Fruit fly (Drosophila melanogaster) whole organism, embryonic: Measurements from ENCODE around the gene Oseg1.

Experiments used
- Atf6 ChIP-seq: fragments of 200-800 bp; sonication (Bioruptor generic); IDR thresholded peaks from 2 replicates; pipeline ENCODE4 v1.3.6; 2022; ENCODE audit warnings: missing biosample characterization, missing genetic modification characterization
- CG11696 ChIP-seq: fragments of 200-800 bp; sonication (Bioruptor generic); IDR thresholded peaks from 2 replicates; pipeline ENCODE4 v1.3.6; 2022; ENCODE audit warnings: missing biosample characterization, missing genetic modification characterization
- CG12391 ChIP-seq: fragments of 200-800 bp; sonication (Bioruptor generic); optimal IDR thresholded peaks from 3 replicates; lab custom pipeline; 2018; ENCODE audit warnings: missing biosample characterization, mild to moderate bottlenecking, missing genetic modification characterization, moderate library complexity
- CG12744 ChIP-seq: fragments of 200-800 bp; sonication (Bioruptor generic); optimal IDR thresholded peaks from 2 replicates; lab custom pipeline; 2016; ENCODE audit warnings: missing biosample characterization, missing genetic modification characterization
- CG14014 ChIP-seq: fragments of 200-800 bp; sonication (Bioruptor generic); IDR thresholded peaks from 2 replicates; pipeline ENCODE4 v1.3.6; 2022; ENCODE audit warnings: missing biosample characterization, missing genetic modification characterization
- CG15601 ChIP-seq: fragments of 200-800 bp; sonication (Bioruptor generic); optimal IDR thresholded peaks from 3 replicates; lab custom pipeline; 2019; ENCODE audit warnings: missing biosample characterization, mild to moderate bottlenecking, missing genetic modification characterization, moderate library complexity
- CG17359 ChIP-seq: fragments of 200-800 bp; sonication (Bioruptor generic); optimal IDR thresholded peaks from 3 replicates; lab custom pipeline; 2018; ENCODE audit warnings: missing biosample characterization, mild to moderate bottlenecking, missing genetic modification characterization, moderate library complexity
- CG17361 ChIP-seq: fragments of 200-800 bp; sonication (Bioruptor generic); IDR thresholded peaks from 3 replicates; pipeline ENCODE4 v1.3.6; 2022; ENCODE audit warnings: missing biosample characterization, missing genetic modification characterization
- CG18011 ChIP-seq: fragments of 200-800 bp; sonication (Bioruptor generic); optimal IDR thresholded peaks from 2 replicates; lab custom pipeline; 2017; ENCODE audit warnings: missing biosample characterization, missing genetic modification characterization, mild to moderate bottlenecking, moderate library complexity, missing genotype
- CG32767 ChIP-seq: fragments of 200-800 bp; sonication (Bioruptor generic); IDR thresholded peaks from 2 replicates; pipeline ENCODE4 v1.3.6; 2022; ENCODE audit warnings: missing biosample characterization, missing genetic modification characterization
- CG32772 ChIP-seq: fragments of 200-800 bp; sonication (Bioruptor generic); IDR thresholded peaks from 2 replicates; pipeline ENCODE4 v1.3.6; 2022; ENCODE audit warnings: missing biosample characterization, missing genetic modification characterization
- CG34376 ChIP-seq: fragments of 200-800 bp; sonication (Bioruptor generic); optimal IDR thresholded peaks from 2 replicates; lab custom pipeline; 2018; ENCODE audit warnings: missing biosample characterization, mild to moderate bottlenecking, missing genetic modification characterization
- CG3838 ChIP-seq: fragments of 200-800 bp; sonication (Bioruptor generic); optimal IDR thresholded peaks from 3 replicates; lab custom pipeline; 2016; ENCODE audit warnings: missing biosample characterization, missing genetic modification characterization
- CG3995 ChIP-seq: fragments of 200-800 bp; sonication (Bioruptor generic); optimal IDR thresholded peaks from 3 replicates; lab custom pipeline; 2016; ENCODE audit warnings: missing biosample characterization, missing genetic modification characterization
- CG4282 ChIP-seq: fragments of 200-800 bp; sonication (Bioruptor generic); optimal IDR thresholded peaks from 2 replicates; lab custom pipeline; 2016; ENCODE audit warnings: missing biosample characterization, missing genetic modification characterization
- CG6683 ChIP-seq: fragments of 200-800 bp; sonication (Bioruptor generic); optimal IDR thresholded peaks from 2 replicates; lab custom pipeline; 2017; ENCODE audit warnings: missing biosample characterization, mild to moderate bottlenecking, missing genetic modification characterization, missing genetic modification reagents
- CG7372 ChIP-seq: fragments of 200-800 bp; sonication (Bioruptor generic); IDR thresholded peaks from 2 replicates; pipeline ENCODE4 v1.3.6; 2022; ENCODE audit warnings: missing biosample characterization, missing genetic modification characterization
- CG7839 ChIP-seq: fragments of 200-800 bp; sonication (Bioruptor generic); optimal IDR thresholded peaks from 3 replicates; lab custom pipeline; 2018; ENCODE audit warnings: missing biosample characterization, mild to moderate bottlenecking, missing genetic modification characterization, moderate library complexity
- CG7928 ChIP-seq: fragments of 200-800 bp; sonication (Bioruptor generic); optimal IDR thresholded peaks from 2 replicates; lab custom pipeline; 2017; ENCODE audit warnings: missing biosample characterization, mild to moderate bottlenecking, missing genetic modification characterization
- CG7987 ChIP-seq: fragments of 200-800 bp; sonication (Bioruptor generic); optimal IDR thresholded peaks from 2 replicates; lab custom pipeline; 2018; ENCODE audit warnings: missing biosample characterization, mild to moderate bottlenecking, missing genetic modification characterization, moderate library complexity
- CG9609 ChIP-seq: fragments of 200-800 bp; sonication (Bioruptor generic); optimal IDR thresholded peaks from 3 replicates; lab custom pipeline; 2016; ENCODE audit warnings: missing biosample characterization, missing genetic modification characterization
- CG9876 ChIP-seq: fragments of 200-800 bp; sonication (Bioruptor generic); optimal IDR thresholded peaks from 2 replicates; lab custom pipeline; 2016; ENCODE audit warnings: missing biosample characterization, missing genetic modification characterization
- Elba2 ChIP-seq: fragments of 200-800 bp; sonication (Bioruptor generic); optimal IDR thresholded peaks from 3 replicates; lab custom pipeline; 2016; ENCODE audit warnings: missing biosample characterization, missing genetic modification characterization
- Hr51 ChIP-seq, 2 experiments: fragments of 200-800 bp; sonication (Bioruptor generic); optimal IDR thresholded peaks; 2 replicates in 1 of 2; 3 replicates in 1 of 2; lab custom pipeline; 2016 to 2018; ENCODE audit warnings: missing biosample characterization in 2 of 2, missing genetic modification characterization in 2 of 2, mild to moderate bottlenecking in 1 of 2, moderate library complexity in 1 of 2
- Hsf ChIP-seq: fragments of 200-800 bp; sonication (Bioruptor generic); optimal IDR thresholded peaks from 3 replicates; lab custom pipeline; 2016; ENCODE audit warnings: missing biosample characterization, missing genetic modification characterization
- NC2α ChIP-seq: fragments of 200-800 bp; sonication (Bioruptor generic); optimal IDR thresholded peaks from 2 replicates; lab custom pipeline; 2016; ENCODE audit warnings: missing biosample characterization, missing genetic modification characterization
- Ptx1 ChIP-seq: fragments of 200-800 bp; sonication (Bioruptor generic); IDR thresholded peaks from 2 replicates; pipeline ENCODE4 v1.3.6; 2022; ENCODE audit warnings: missing biosample characterization, missing genetic modification characterization
- Sry-β ChIP-seq: fragments of 200-800 bp; sonication (Bioruptor generic); optimal IDR thresholded peaks from 2 replicates; lab custom pipeline; 2018; ENCODE audit warnings: missing biosample characterization, mild to moderate bottlenecking, missing genetic modification characterization, moderate library complexity
- Usf ChIP-seq: fragments of 200-800 bp; sonication (Bioruptor generic); optimal IDR thresholded peaks from 2 replicates; lab custom pipeline; 2017; ENCODE audit warnings: missing genotype, missing biosample characterization, missing genetic modification characterization
- Vsx1 ChIP-seq: fragments of 200-800 bp; sonication (Bioruptor generic); optimal IDR thresholded peaks from 2 replicates; lab custom pipeline; 2017; ENCODE audit warnings: missing biosample characterization, mild to moderate bottlenecking, missing genetic modification characterization, missing genetic modification reagents
- chif ChIP-seq, 2 experiments: fragments of 200-800 bp; sonication (Bioruptor generic); optimal IDR thresholded peaks; 3 replicates each; lab custom pipeline; 2016; ENCODE audit warnings: missing biosample characterization in 2 of 2, missing genetic modification characterization in 2 of 2
- cwo ChIP-seq: fragments of 200-800 bp; sonication (Bioruptor generic); optimal IDR thresholded peaks from 3 replicates; lab custom pipeline; 2017; ENCODE audit warnings: missing biosample characterization, missing genetic modification characterization, mild to moderate bottlenecking, moderate library complexity, missing genetic modification reagents
- danr ChIP-seq: fragments of 200-800 bp; sonication (Bioruptor generic); IDR thresholded peaks from 2 replicates; pipeline ENCODE4 v1.3.6; 2022; ENCODE audit warnings: missing biosample characterization, missing genetic modification characterization
- emc ChIP-seq: fragments of 200-800 bp; sonication (Bioruptor generic); optimal IDR thresholded peaks from 2 replicates; lab custom pipeline; 2016; ENCODE audit warnings: missing biosample characterization, missing genetic modification characterization
- inv ChIP-seq: fragments of 200-800 bp; sonication (Bioruptor generic); IDR thresholded peaks from 2 replicates; pipeline ENCODE4 v1.3.6; 2022; ENCODE audit warnings: missing biosample characterization, missing genetic modification characterization; ENCODE audit not compliant: partially characterized antibody
- kni ChIP-seq: fragments of 200-800 bp; sonication (Bioruptor generic); optimal IDR thresholded peaks from 3 replicates; lab custom pipeline; 2017; ENCODE audit warnings: mild to moderate bottlenecking, missing biosample characterization, missing genetic modification reagents, missing genetic modification characterization
- nerfin-2 ChIP-seq: fragments of 200-800 bp; sonication (Bioruptor generic); IDR thresholded peaks from 2 replicates; pipeline ENCODE4 v1.3.6; 2022; ENCODE audit warnings: missing biosample characterization, missing genetic modification characterization; ENCODE audit not compliant: partially characterized antibody
- onecut ChIP-seq: fragments of 200-800 bp; sonication (Bioruptor generic); IDR thresholded peaks from 2 replicates; pipeline ENCODE4 v1.3.6; 2022; ENCODE audit warnings: missing biosample characterization, missing genetic modification characterization
- pho ChIP-seq: fragments of 200-800 bp; sonication (Bioruptor generic); optimal IDR thresholded peaks from 2 replicates; lab custom pipeline; 2016; ENCODE audit warnings: missing biosample characterization, missing genetic modification characterization
- ranshi ChIP-seq: fragments of 200-800 bp; sonication (Bioruptor generic); IDR thresholded peaks from 2 replicates; pipeline ENCODE4 v1.3.6; 2022; ENCODE audit warnings: missing biosample characterization, missing genetic modification characterization
- sens ChIP-seq: fragments of 200-800 bp; sonication (Bioruptor generic); peaks from one replicate; lab custom pipeline; 2016; ENCODE audit warnings: missing biosample characterization, missing genetic modification characterization
- sens-2 ChIP-seq: fragments of 200-800 bp; sonication (Bioruptor generic); IDR thresholded peaks from 2 replicates; pipeline ENCODE4 v1.3.6; 2022; ENCODE audit warnings: missing biosample characterization, missing genetic modification characterization
- tap ChIP-seq: fragments of 200-800 bp; optimal IDR thresholded peaks from 3 replicates; lab custom pipeline; 2019; ENCODE audit warnings: missing biosample characterization, mild to moderate bottlenecking, missing genetic modification characterization, moderate library complexity
- tll ChIP-seq, 2 experiments: fragments of 200-800 bp in 1 of 2; fragments of >200 bp in 1 of 2; sonication (Bioruptor generic) in 1 of 2; optimal IDR thresholded peaks; 2 replicates each; lab custom pipeline; 2017 to 2019; ENCODE audit warnings: missing biosample characterization in 2 of 2, missing genetic modification characterization in 2 of 2, mild to moderate bottlenecking in 1 of 2, moderate library complexity in 1 of 2
- unc-4 ChIP-seq: fragments of 200-800 bp; sonication (Bioruptor generic); IDR thresholded peaks from 2 replicates; pipeline ENCODE4 v1.3.6; 2022; ENCODE audit warnings: missing biosample characterization, missing genetic modification characterization; ENCODE audit not compliant: partially characterized antibody
- vvl ChIP-seq: fragments of 200-800 bp; sonication (Bioruptor generic); IDR thresholded peaks from 2 replicates; pipeline ENCODE4 v1.3.6; 2022; ENCODE audit warnings: missing biosample characterization, missing genetic modification characterization

Gene Oseg1

dm6 chr3L:8441745-8442575, 29.3 kb upstream of the Oseg1 start, which contains the start of gene Unr (continued):
- TF ChIP-seq danr (GFP tag; lab: Robert Waterston, UW): no peak
- peak; percentile 84 for TF ChIP-seq Hsf
- TF ChIP-seq CG12391 (tag; lab: Kevin White, UChicago): peak; percentile 79
- TF ChIP-seq inv (GFP tag; lab: Robert Waterston, UW): no peak
- peak; percentile 49 for TF ChIP-seq CG3995
- no peak for TF ChIP-seq CG32767 (GFP tag; lab: Robert Waterston, UW)
- TF ChIP-seq tll (GFP tag; optimal IDR thresholded peaks at IDR 0.05; lab: Kevin White, UChicago): no peak

- peak; percentile 30 for TF ChIP-seq CG12744 (GFP tag; lab: Kevin White, UChicago)
- TF ChIP-seq CG9609: peak; percentile 19
- no peak for TF ChIP-seq onecut (GFP tag; lab: Robert Waterston, UW)
- no peak for TF ChIP-seq CG7372
- no peak for TF ChIP-seq Sry-β (GFP tag; lab: Kevin White, UChicago)
- peak; percentile 22 for TF ChIP-seq emc
- no peak for TF ChIP-seq CG11696 (GFP tag; lab: Robert Waterston, UW)
- no peak for TF ChIP-seq CG18011 (GFP tag; lab: Kevin White, UChicago)
- no peak for TF ChIP-seq CG6683 (GFP tag; lab: Kevin White, UChicago)
- no peak for TF ChIP-seq NC2α (GFP tag; lab: Kevin White, UChicago)
- TF ChIP-seq nerfin-2 (GFP tag; lab: Robert Waterston, UW): no peak
- no peak for TF ChIP-seq sens-2
- no peak; the same call in 1 of the 2 replicates for TF ChIP-seq CG32767 (GFP tag; lab: Robert Waterston, UW)
- TF ChIP-seq pho (GFP tag; lab: Kevin White, UChicago): peak; percentile 16
- no peak for TF ChIP-seq Usf
- no peak for TF ChIP-seq CG34376 (GFP tag; lab: Kevin White, UChicago)
- TF ChIP-seq kni (GFP tag; lab: Kevin White, UChicago): no peak
- peak; percentile 50 for TF ChIP-seq CG17359 (tag; lab: Kevin White, UChicago)
- no peak; the same call in 1 of the 2 replicates for TF ChIP-seq vvl (GFP tag; lab: Robert Waterston, UW)
- TF ChIP-seq Vsx1: peak; percentile 4
- TF ChIP-seq Atf6 (GFP tag; lab: Robert Waterston, UW): no peak; the same call in 1 of the 2 replicates
- no peak for TF ChIP-seq Elba2 (GFP tag; lab: Kevin White, UChicago)
- TF ChIP-seq unc-4 (GFP tag; lab: Robert Waterston, UW): no peak
- no peak for TF ChIP-seq CG3838 (GFP tag; lab: Kevin White, UChicago)
- peak; percentile 4 for TF ChIP-seq CG4282
- TF ChIP-seq CG7987 (GFP tag; lab: Kevin White, UChicago): no peak
- TF ChIP-seq sens (GFP tag; lab: Kevin White, UChicago): peak; percentile 86
- TF ChIP-seq Hr51 (GFP tag; optimal IDR thresholded peaks at IDR 0.05; lab: Kevin White, UChicago): peak; percentile 12 to 63
- TF ChIP-seq Ptx1: no peak
- TF ChIP-seq CG14014: peak; percentile 54; the same call in 1 of the 2 replicates
- peak in 1 of 2 experiments; percentile 29 for TF ChIP-seq chif (GFP tag; optimal IDR thresholded peaks at IDR 0.05; lab: Kevin White, UChicago)
- no peak for TF ChIP-seq CG7839 (tag; lab: Kevin White, UChicago)
- TF ChIP-seq CG9876: no peak
- TF ChIP-seq CG15601: no peak
- no peak for TF ChIP-seq tap (tag; lab: Kevin White, UChicago)
- no peak for TF ChIP-seq cwo (GFP tag; lab: Kevin White, UChicago)
- TF ChIP-seq CG17361 (GFP tag; lab: Robert Waterston, UW): no peak
- no peak for TF ChIP-seq CG32772
- no peak for TF ChIP-seq CG7928
- TF ChIP-seq ranshi (GFP tag; lab: Robert Waterston, UW): no peak
Observed at dm6 chr3L:8440771-8441549, 28.3 kb upstream of the Oseg1 start.
